Worm (Caenorhabditis elegans) whole organism, young adult: ENCODE results near the gene egg-2.

ENCODE experiments used
- F10E7.11 ChIP-seq: sonication (generic microtip); optimal IDR thresholded peaks from 2 replicates; lab custom pipeline; 2017; ENCODE audit warnings: mild to moderate bottlenecking, missing genetic modification characterization, moderate library complexity, missing compliant biosample characterization
- F23B12.7 ChIP-seq: sonication (generic microtip); optimal IDR thresholded peaks from 2 replicates; lab custom pipeline; 2017; ENCODE audit warnings: missing genetic modification characterization, mild to moderate bottlenecking, missing compliant biosample characterization, antibody characterized with exemption, moderate library complexity; ENCODE audit not compliant: insufficient read depth
- F37B4.10 ChIP-seq: fragments of 200-800 bp; sonication (Bioruptor generic); IDR thresholded peaks from 2 replicates; pipeline ENCODE4 v1.3.6; 2022; ENCODE audit warnings: missing genetic modification characterization, missing compliant biosample characterization
- akir-1 ChIP-seq: fragments of 200-800 bp; sonication (Bioruptor generic); optimal IDR thresholded peaks from 2 replicates; lab custom pipeline; 2018; ENCODE audit warnings: mild to moderate bottlenecking, missing genetic modification characterization, moderate library complexity, missing compliant biosample characterization
- ama-1 ChIP-seq, 3 experiments: fragments of 150-350 bp in 1 of 3; sonication (generic microtip) in 2 of 3; optimal IDR thresholded peaks; 2 replicates each; lab custom pipeline; 2014 to 2018; ENCODE audit warnings: missing biosample characterization in 2 of 3, missing genetic modification characterization in 2 of 3, missing genetic modification reagents in 2 of 3
- athp-1 ChIP-seq: sonication (generic microtip); optimal IDR thresholded peaks from 2 replicates; lab custom pipeline; 2017; ENCODE audit warnings: mild to moderate bottlenecking, missing genetic modification characterization, missing compliant biosample characterization
- ceh-100 ChIP-seq: fragments of 200-800 bp; sonication (Bioruptor generic); IDR thresholded peaks from 2 replicates; pipeline ENCODE4 v1.3.6; 2022; ENCODE audit warnings: missing genetic modification reagents, missing genetic modification characterization, missing compliant biosample characterization
- ets-4 ChIP-seq: fragments of 200-800 bp; sonication (Bioruptor generic); optimal IDR thresholded peaks from 2 replicates; lab custom pipeline; 2018; ENCODE audit warnings: mild to moderate bottlenecking, missing genetic modification characterization, missing compliant biosample characterization
- madf-6 ChIP-seq: fragments of 200-800 bp; sonication (Bioruptor generic); IDR thresholded peaks from 2 replicates; pipeline ENCODE4 v1.3.6; 2022; ENCODE audit warnings: missing genetic modification reagents, missing genetic modification characterization, missing compliant biosample characterization
- mcd-1 ChIP-seq: fragments of 200-800 bp; sonication (Bioruptor generic); IDR thresholded peaks from 2 replicates; pipeline ENCODE4 v1.3.6; 2022; ENCODE audit warnings: missing genetic modification reagents, missing genetic modification characterization, missing compliant biosample characterization
- rec-8 ChIP-seq, 2 experiments: sonication (generic microtip); optimal IDR thresholded peaks; 2 replicates each; lab custom pipeline; 2016; ENCODE audit warnings: mild to moderate bottlenecking in 2 of 2, missing genetic modification characterization in 2 of 2, missing genetic modification reagents in 2 of 2, missing genotype in 2 of 2, missing biosample characterization in 1 of 2, missing compliant biosample characterization in 1 of 2, moderate library complexity in 1 of 2
- unc-130 ChIP-seq: sonication (generic microtip); optimal IDR thresholded peaks from 2 replicates; lab custom pipeline; 2016; ENCODE audit warnings: missing genetic modification reagents, missing genetic modification characterization, missing compliant biosample characterization
- ztf-26 ChIP-seq: sonication (generic microtip); optimal IDR thresholded peaks from 2 replicates; lab custom pipeline; 2017; ENCODE audit warnings: missing genetic modification characterization, missing compliant biosample characterization

DNA sequence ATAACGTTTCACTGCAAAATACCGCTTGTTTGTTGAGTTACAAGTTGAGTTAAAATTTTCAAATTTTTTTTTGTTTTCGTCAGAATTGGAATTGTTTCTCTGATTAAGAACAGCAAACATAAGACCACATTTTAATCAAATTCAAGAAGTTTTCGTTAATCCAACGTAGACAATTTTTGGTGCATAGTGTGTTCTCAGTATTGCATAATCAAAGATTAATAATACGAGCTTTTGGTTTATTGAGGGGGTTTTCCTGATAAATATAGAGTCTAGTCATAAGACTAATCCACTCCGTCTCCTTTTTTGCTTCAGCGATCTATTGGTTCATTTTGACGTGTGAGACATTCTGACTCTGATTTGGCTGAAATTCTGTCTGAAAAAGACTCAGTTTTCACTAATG, 34.8 kb upstream of the egg-2 start, which contains the start of gene nhr-9:
- TF ChIP-seq ets-4 (no peak), madf-6 (GFP tag; lab: Robert Waterston, UW) (no peak), rec-8 (tag; optimal IDR thresholded peaks at IDR 0.05; lab: Kevin White, UChicago) (no peak), mcd-1 (GFP tag; lab: Robert Waterston, UW) (no peak), ceh-100 (GFP tag; lab: Robert Waterston, UW) (no peak), ztf-26 (tag; lab: Kevin White, UChicago) (no peak), unc-130 (GFP tag; lab: Kevin White, UChicago) (no peak), F10E7.11 (tag; lab: Kevin White, UChicago) (no peak), F37B4.10 (GFP tag; lab: Robert Waterston, UW) (no peak), athp-1 (tag; lab: Kevin White, UChicago) (no peak), ama-1 (optimal IDR thresholded peaks at IDR 0.05; lab: Kevin White, UChicago) (no peak), ama-1 (GFP tag; optimal IDR thresholded peaks at IDR 0.05; lab: Kevin White, UChicago) (no peak), akir-1 (GFP tag; lab: Kevin White, UChicago) (no peak), F23B12.7 (tag; lab: Kevin White, UChicago) (no peak)
